Worm (Caenorhabditis elegans): ENCODE measurements around the gene W01B6.8.

- TF ChIP-seq flt-1 (GFP tag; IDR thresholded peaks at IDR 0.05) (no peak), ztf-29 (GFP tag; IDR thresholded peaks at IDR 0.05) (no peak), klf-2 (GFP tag; conservative IDR thresholded peaks at IDR 0.05) (no peak), med-1 (GFP tag; optimal IDR thresholded peaks at IDR 0.05; ENCODE audit: insufficient read depth) (no peak), T22C8.4 (GFP tag; IDR thresholded peaks at IDR 0.05) (no peak)
Measured at ce11 chrIV:10056138-10056537, 28.0 kb downstream of the W01B6.8 start, which contains the start of gene T04B2.7.
